Worm (Caenorhabditis elegans): ENCODE measurements around the gene aipl-1.

- TF ChIP-seq lin-13 (GFP tag; optimal IDR thresholded peaks at IDR 0.05) (no peak), lin-39 (tag; optimal IDR thresholded peaks at IDR 0.05) (no peak), ama-1 (optimal IDR thresholded peaks at IDR 0.05) (no peak), elt-3 (tag; optimal IDR thresholded peaks at IDR 0.05) (no peak), nhr-77 (tag; optimal IDR thresholded peaks at IDR 0.05) (no peak), tlp-1 (tag; optimal IDR thresholded peaks at IDR 0.05) (no peak), ztf-4 (tag; optimal IDR thresholded peaks at IDR 0.05) (no peak)
Observed at ce11 chrV:15153277-15153676, 16.7 kb upstream of the aipl-1 start, which contains the start of gene srh-55.
